Fruit fly (Drosophila melanogaster): ENCODE data around the gene CG42502.

The CG42502 gene

DNA sequence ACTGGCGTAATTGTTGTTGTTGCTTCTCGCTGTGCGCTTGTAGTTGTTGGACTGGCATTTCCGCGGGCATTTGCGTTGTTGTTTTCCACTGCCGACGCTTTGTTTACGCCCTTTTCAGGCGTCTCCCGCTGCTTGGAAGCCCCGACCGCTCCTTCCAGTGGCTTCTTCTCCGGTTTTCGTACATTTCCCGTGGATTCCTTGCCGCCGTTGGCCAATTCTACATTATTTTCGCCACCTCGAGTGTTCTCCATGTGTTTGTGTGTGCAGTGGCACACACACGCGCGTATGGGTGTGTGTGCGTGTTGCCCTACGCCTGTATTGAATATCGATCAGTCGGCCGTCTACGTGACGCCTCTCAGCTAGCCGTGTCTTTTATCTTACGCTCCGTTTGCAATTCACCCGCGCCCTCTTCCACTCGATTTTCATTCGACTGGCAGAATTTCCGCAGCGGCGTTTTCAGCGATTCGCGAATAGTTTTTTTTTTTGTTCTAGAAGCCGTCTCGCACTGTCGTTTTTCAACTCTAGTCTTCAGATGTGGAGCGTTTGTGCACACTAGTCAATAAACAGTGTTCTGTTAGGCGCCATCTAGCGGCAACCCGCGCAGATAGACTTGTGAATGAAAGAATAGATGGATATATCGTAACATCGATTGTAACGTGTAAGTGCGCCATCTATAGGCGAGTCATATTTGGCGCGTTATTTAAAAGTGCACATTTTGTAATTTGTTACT lies 28.3 kb upstream of the CG42502 start, which contains the start of gene CG10600 (continued):
- TF ChIP-seq nmo (GFP tag; optimal IDR thresholded peaks at IDR 0.05) = peak; percentile 62
- TF ChIP-seq CG1647 (GFP tag; optimal IDR thresholded peaks at IDR 0.05) = peak; percentile 84
- peak; percentile 59 for TF ChIP-seq CG30431 (GFP tag; optimal IDR thresholded peaks at IDR 0.05)
- peak; percentile 54 for TF ChIP-seq nom (GFP tag; optimal IDR thresholded peaks at IDR 0.05)
- peak; percentile 98 for TF ChIP-seq pzg (GFP tag; optimal IDR thresholded peaks at IDR 0.05)
- peak; percentile 49; the same call in 1 of the 2 replicates for TF ChIP-seq CG9215 (GFP tag; IDR thresholded peaks at IDR 0.05)
- TF ChIP-seq chn (GFP tag; optimal IDR thresholded peaks at IDR 0.05) = peak; percentile 88
- TF ChIP-seq HHEX (GFP tag; optimal IDR thresholded peaks at IDR 0.05) = peak; percentile 77
- peak; percentile 84 for TF ChIP-seq CG3065 (GFP tag; optimal IDR thresholded peaks at IDR 0.05)
- TF ChIP-seq run (tag; optimal IDR thresholded peaks at IDR 0.05) = peak; percentile 41
- peak; percentile 55 for TF ChIP-seq CG14014 (GFP tag; IDR thresholded peaks at IDR 0.05)
- TF ChIP-seq crp (GFP tag; optimal IDR thresholded peaks at IDR 0.05) = peak in 1 of 2 experiments; percentile 44
- TF ChIP-seq tup (GFP tag; optimal IDR thresholded peaks at IDR 0.05) = peak; percentile 87
- TF ChIP-seq CG7839 (tag; optimal IDR thresholded peaks at IDR 0.05) = peak; percentile 76
- TF ChIP-seq ci (GFP tag; IDR thresholded peaks at IDR 0.05) = peak; percentile 90
- peak; percentile 86 for TF ChIP-seq CG2116 (GFP tag; optimal IDR thresholded peaks at IDR 0.05)
- peak; percentile 86 for TF ChIP-seq MBD-R2 (GFP tag; IDR thresholded peaks at IDR 0.05)

DNA sequence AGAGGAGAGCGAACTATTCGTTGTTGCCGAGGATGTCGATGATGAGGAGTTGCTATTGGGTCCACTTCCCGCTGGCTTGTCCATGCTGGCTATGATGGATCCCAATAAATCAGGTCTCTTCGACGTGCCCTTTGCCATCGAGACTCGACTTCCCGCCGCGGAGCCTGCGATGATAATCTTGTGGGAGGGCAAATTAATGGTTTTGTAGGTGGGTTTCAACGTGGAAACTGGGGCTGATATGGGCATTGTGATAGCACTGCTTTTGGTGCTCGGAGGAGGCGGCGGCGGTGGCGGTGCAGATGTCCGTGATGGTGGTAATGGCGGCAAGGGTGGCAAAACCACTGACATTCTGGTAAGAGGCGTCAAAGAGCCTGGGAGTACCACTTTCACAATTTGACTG lies 23.5 kb upstream of the CG42502 start:
- TF ChIP-seq crol (GFP tag; IDR thresholded peaks at IDR 0.05) (no peak), zfh2 (GFP tag; optimal IDR thresholded peaks at IDR 0.05) (no peak), Fer2 (tag; optimal IDR thresholded peaks at IDR 0.05) (no peak), Ets65A (GFP tag) (peak; percentile 55)

dm6 chr2L:18830587-18831528 lies 19.8 kb upstream of the CG42502 start, which contains the start of the genes CG17597 and ScpX:
Gene CG17597, minus strand, starts transcription at chr2L:18831153.
Gene ScpX, plus strand, starts transcription at chr2L:18831229.
- TF ChIP-seq usp (GFP tag; optimal IDR thresholded peaks at IDR 0.05) (no peak), CG34422 (GFP tag; IDR thresholded peaks at IDR 0.05) (0 out of 3 replicates have a peak, but pooled peaks have one; percentile 55), sug (tag; optimal IDR thresholded peaks at IDR 0.05) (peak; percentile 76), Atf3 (GFP tag; optimal IDR thresholded peaks at IDR 0.05) (peak; percentile 55), sima (GFP tag; optimal IDR thresholded peaks at IDR 0.05) (no peak), CG8765 (GFP tag; IDR thresholded peaks at IDR 0.05) (peak; percentile 29; the same call in 1 of the 2 replicates), sim (GFP tag; IDR thresholded peaks at IDR 0.05) (no peak), CG7987 (GFP tag; optimal IDR thresholded peaks at IDR 0.05) (no peak), mld (GFP tag; IDR thresholded peaks at IDR 0.05; ENCODE audit: partially characterized antibody) (peak; percentile 90), Lpt (GFP tag; optimal IDR thresholded peaks at IDR 0.05) (no peak), CG12104 (GFP tag; optimal IDR thresholded peaks at IDR 0.05) (peak; percentile 71), CG6175 (GFP tag; IDR thresholded peaks at IDR 0.05) (no peak), klu (GFP tag; IDR thresholded peaks at IDR 0.05) (no peak), Fer1 (GFP tag; optimal IDR thresholded peaks at IDR 0.05) (peak; percentile 49), BtbVII (GFP tag; optimal IDR thresholded peaks at IDR 0.05) (peak; percentile 38), tx (GFP tag; optimal IDR thresholded peaks at IDR 0.05) (peak; percentile 32), org-1 (GFP tag; optimal IDR thresholded peaks at IDR 0.05) (no peak), ham (GFP tag; IDR thresholded peaks at IDR 0.05) (no peak), Atf-2 (GFP tag; optimal IDR thresholded peaks at IDR 0.05) (peak; percentile 42), CG15479 (GFP tag; optimal IDR thresholded peaks at IDR 0.05) (no peak), Sin3A (optimal IDR thresholded peaks at IDR 0.05) (peak; percentile 71), CG2199 (GFP tag; IDR thresholded peaks at IDR 0.05) (no peak), H15 (GFP tag; IDR thresholded peaks at IDR 0.05) (no peak), Fer2 (tag; optimal IDR thresholded peaks at IDR 0.05) (peak; percentile 26), CG6254 (GFP tag; optimal IDR thresholded peaks at IDR 0.05) (peak; percentile 100), CG16779 (GFP tag; IDR thresholded peaks at IDR 0.05) (no peak)
